Worm (Caenorhabditis elegans): Measurements from ENCODE around the gene orc-5.
"Not testable (repeated sequence)": the region's sequence is repeated elsewhere in the genome, so short reads cannot be mapped to it uniquely, and the experiment has no call there.

DNA sequence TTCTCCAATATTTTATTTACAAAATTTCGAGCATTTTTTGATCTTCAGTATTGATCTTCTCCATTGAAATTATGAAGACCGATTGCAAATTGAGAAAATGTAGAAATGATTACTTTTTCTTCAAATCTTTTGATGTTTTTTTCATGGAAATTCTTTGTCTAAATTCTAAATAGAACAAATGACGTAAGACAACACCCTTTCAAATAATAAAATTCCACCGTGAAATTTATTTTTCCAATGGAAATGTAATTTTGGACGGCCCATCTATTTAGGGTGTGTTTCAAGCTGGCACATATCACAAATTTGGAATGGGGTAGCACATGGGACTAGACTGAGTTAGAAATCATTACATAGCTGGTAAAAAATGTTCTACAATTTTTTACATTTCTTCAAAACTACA is 17.4 kb upstream of the orc-5 start, which contains the start of gene T25B9.2:
- not testable (repeated sequence) for TF ChIP-seq madf-6 (GFP tag; IDR thresholded peaks at IDR 0.05); pha-4 (tag; optimal IDR thresholded peaks at IDR 0.05); egrh-3 (GFP tag; IDR thresholded peaks at IDR 0.05)

Data from whole organism, young adult.